Worm (Caenorhabditis elegans) whole organism, L4 larva: ENCODE measurements around the gene his-71.

Experiments
- D1046.2 ChIP-seq: fragments of 200-800 bp; sonication (Bioruptor generic); IDR thresholded peaks from 2 replicates; pipeline ENCODE4 v1.3.6; 2022; ENCODE audit warnings: missing genetic modification characterization, missing compliant biosample characterization
- F10B5.3 ChIP-seq: sonication (generic microtip); optimal IDR thresholded peaks from 2 replicates; lab custom pipeline; 2016; ENCODE audit warnings: mild to moderate bottlenecking, missing genetic modification characterization, missing compliant biosample characterization
- F37D6.2 ChIP-seq: sonication (generic microtip); optimal IDR thresholded peaks from 2 replicates; lab custom pipeline; 2016; ENCODE audit warnings: mild to moderate bottlenecking, missing genetic modification characterization, missing compliant biosample characterization
- R02D3.7 ChIP-seq: fragments of 150-350 bp; sonication (generic microtip); optimal IDR thresholded peaks from 3 replicates; lab custom pipeline; 2014; ENCODE audit warnings: missing biosample characterization, missing genetic modification characterization
- T26A8.4 ChIP-seq: fragments of 200-800 bp; sonication (Bioruptor generic); IDR thresholded peaks from 2 replicates; pipeline ENCODE4 v1.3.6; 2022; ENCODE audit warnings: missing genetic modification characterization, missing compliant biosample characterization
- Y105C5A.15 ChIP-seq: fragments of 200-800 bp; sonication (Bioruptor generic); IDR thresholded peaks from 2 replicates; pipeline ENCODE4 v1.3.6; 2022; ENCODE audit warnings: missing genetic modification characterization, missing compliant biosample characterization
- Y48G9A.11 ChIP-seq: fragments of 200-800 bp; sonication (Bioruptor generic); IDR thresholded peaks from 2 replicates; pipeline ENCODE4 v1.3.6; 2022; ENCODE audit warnings: missing genetic modification reagents, missing genetic modification characterization, missing compliant biosample characterization
- Y75B8A.6 ChIP-seq: fragments of 200-800 bp; sonication (Bioruptor generic); IDR thresholded peaks from 2 replicates; pipeline ENCODE4 v1.3.6; 2022; ENCODE audit warnings: missing genetic modification reagents, missing genetic modification characterization, missing compliant biosample characterization
- aha-1 ChIP-seq: fragments of 150-350 bp; peaks from one replicate; lab custom pipeline; 2014; ENCODE audit warnings: missing biosample characterization, missing genetic modification characterization
- aly-2 ChIP-seq: sonication (generic microtip); optimal IDR thresholded peaks from 2 replicates; lab custom pipeline; 2018; ENCODE audit warnings: missing biosample characterization, missing genetic modification characterization
- arid-1 ChIP-seq: fragments of 200-800 bp; sonication (Bioruptor generic); conservative IDR thresholded peaks from 2 replicates; pipeline ENCODE4 v1.3.6; 2022; ENCODE audit warnings: missing genetic modification reagents, missing genetic modification characterization, missing compliant biosample characterization
- ceh-20 ChIP-seq: fragments of 200-800 bp; sonication (Bioruptor generic); IDR thresholded peaks from 2 replicates; pipeline ENCODE4 v1.3.6; 2022; ENCODE audit warnings: missing genetic modification reagents, missing genetic modification characterization, missing compliant biosample characterization
- ceh-44 ChIP-seq: fragments of 200-800 bp; sonication (Bioruptor generic); IDR thresholded peaks from 2 replicates; pipeline ENCODE4 v1.3.6; 2022; ENCODE audit warnings: missing genetic modification reagents, missing genetic modification characterization, missing compliant biosample characterization
- cey-2 ChIP-seq: sonication (generic microtip); optimal IDR thresholded peaks from 3 replicates; lab custom pipeline; 2017; ENCODE audit warnings: missing genetic modification characterization, mild to moderate bottlenecking, missing compliant biosample characterization, antibody characterized with exemption, borderline replicate concordance; ENCODE audit not compliant: insufficient read depth
- ctbp-1 ChIP-seq: fragments of 200-800 bp; sonication (Bioruptor generic); IDR thresholded peaks from 2 replicates; pipeline ENCODE4 v1.3.6; 2022; ENCODE audit warnings: missing genetic modification reagents, missing genetic modification characterization, missing compliant biosample characterization
- daf-16 ChIP-seq, 3 experiments: sonication (generic microtip); optimal IDR thresholded peaks; 2 replicates each; lab custom pipeline; 2016 to 2017; ENCODE audit warnings: missing genetic modification characterization in 3 of 3, missing genetic modification reagents in 3 of 3, mild to moderate bottlenecking in 2 of 3, missing compliant biosample characterization in 2 of 3, missing biosample characterization in 1 of 3, moderate library complexity in 1 of 3
- dmd-6 ChIP-seq: fragments of 200-800 bp; sonication (Bioruptor generic); IDR thresholded peaks from 2 replicates; pipeline ENCODE4 v1.3.6; 2022; ENCODE audit warnings: missing genetic modification reagents, missing genetic modification characterization, missing compliant biosample characterization
- dmd-8 ChIP-seq: fragments of 200-800 bp; sonication (Bioruptor generic); IDR thresholded peaks from 2 replicates; pipeline ENCODE4 v1.3.6; 2022; ENCODE audit warnings: missing genetic modification characterization, missing compliant biosample characterization
- egl-43 ChIP-seq: fragments of 200-800 bp; sonication (Bioruptor generic); IDR thresholded peaks from 2 replicates; pipeline ENCODE4 v1.3.6; 2022; ENCODE audit warnings: missing genetic modification reagents, missing genetic modification characterization, missing compliant biosample characterization
- hlh-11 ChIP-seq: fragments of 200-800 bp; sonication (Bioruptor generic); optimal IDR thresholded peaks from 2 replicates; lab custom pipeline; 2018; ENCODE audit warnings: mild to moderate bottlenecking, missing genetic modification characterization, missing compliant biosample characterization
- hlh-30 ChIP-seq: sonication (generic microtip); optimal IDR thresholded peaks from 2 replicates; lab custom pipeline; 2017; ENCODE audit warnings: antibody characterized with exemption, mild to moderate bottlenecking, missing genetic modification characterization, missing compliant biosample characterization; ENCODE audit not compliant: insufficient read depth
- hmg-1.1 ChIP-seq: fragments of 200-800 bp; sonication (Bioruptor generic); IDR thresholded peaks from 2 replicates; pipeline ENCODE4 v1.3.6; 2022; ENCODE audit warnings: missing genetic modification reagents, missing genetic modification characterization, missing compliant biosample characterization
- lim-7 ChIP-seq: fragments of 200-800 bp; sonication (Bioruptor generic); IDR thresholded peaks from 2 replicates; pipeline ENCODE4 v1.3.6; 2022; ENCODE audit warnings: missing genetic modification characterization, missing compliant biosample characterization
- lin-38 ChIP-seq: fragments of 200-800 bp; sonication (Bioruptor generic); IDR thresholded peaks from 2 replicates; pipeline ENCODE4 v1.3.6; 2022; ENCODE audit warnings: missing genetic modification reagents, missing genetic modification characterization, missing compliant biosample characterization
- lsy-2 ChIP-seq, 2 experiments: fragments of 150-350 bp in 1 of 2; sonication (generic microtip) in 1 of 2; optimal IDR thresholded peaks; 2 replicates each; lab custom pipeline; 2014 to 2017; ENCODE audit warnings: missing biosample characterization in 2 of 2, missing genetic modification characterization in 2 of 2
- mdl-1 ChIP-seq, 2 experiments: fragments of 150-350 bp in 1 of 2; sonication (generic microtip) in 1 of 2; optimal IDR thresholded peaks; 2 replicates each; lab custom pipeline; 2014 to 2017; ENCODE audit warnings: missing biosample characterization in 2 of 2, missing genetic modification characterization in 2 of 2
- mep-1 ChIP-seq: fragments of 150-350 bp; sonication (generic microtip); optimal IDR thresholded peaks from 3 replicates; lab custom pipeline; 2014; ENCODE audit warnings: missing biosample characterization, missing genetic modification characterization
- mes-2 ChIP-seq: sonication (generic microtip); optimal IDR thresholded peaks from 2 replicates; lab custom pipeline; 2016; ENCODE audit warnings: missing genotype, mild to moderate bottlenecking, missing genetic modification characterization, missing compliant biosample characterization; ENCODE audit not compliant: poor library complexity, severe bottlenecking
- nhr-41 ChIP-seq: fragments of 200-800 bp; sonication (Bioruptor generic); IDR thresholded peaks from 2 replicates; pipeline ENCODE4 v1.3.6; 2022; ENCODE audit warnings: missing genetic modification reagents, missing genetic modification characterization, missing compliant biosample characterization
- nhr-6 ChIP-seq: fragments of 150-350 bp; optimal IDR thresholded peaks from 2 replicates; lab custom pipeline; 2014; ENCODE audit warnings: missing biosample characterization, missing genetic modification characterization
- pha-4 ChIP-seq, 2 experiments: fragments of 150-350 bp in 1 of 2; fragments of 200-800 bp in 1 of 2; sonication (Bioruptor generic) in 1 of 2; IDR thresholded peaks in 1 of 2; optimal IDR thresholded peaks in 1 of 2; 2 replicates each; pipeline versions ENCODE4 v1.3.6 to Lab custom; 2014 to 2022; ENCODE audit warnings: missing genetic modification characterization in 2 of 2, missing genetic modification reagents in 2 of 2, missing biosample characterization in 1 of 2, missing compliant biosample characterization in 1 of 2
- rbr-2 ChIP-seq: sonication (generic microtip); optimal IDR thresholded peaks from 2 replicates; lab custom pipeline; 2016; ENCODE audit warnings: missing genotype, missing genetic modification characterization, missing compliant biosample characterization
- saeg-2 ChIP-seq: fragments of 200-800 bp; sonication (Bioruptor generic); IDR thresholded peaks from 2 replicates; pipeline ENCODE4 v1.3.6; 2022; ENCODE audit warnings: missing genetic modification reagents, missing genetic modification characterization, missing compliant biosample characterization
- set-16 ChIP-seq: fragments of 200-800 bp; sonication (Bioruptor generic); IDR thresholded peaks from 2 replicates; pipeline ENCODE4 v1.3.6; 2022; ENCODE audit warnings: missing genetic modification reagents, missing genetic modification characterization, missing compliant biosample characterization
- snpc-1.2 ChIP-seq: fragments of 200-800 bp; sonication (Bioruptor generic); IDR thresholded peaks from 2 replicates; pipeline ENCODE4 v1.3.6; 2022; ENCODE audit warnings: missing genetic modification reagents, missing genetic modification characterization, missing compliant biosample characterization
- snpc-4 ChIP-seq: fragments of 150-350 bp; optimal IDR thresholded peaks from 2 replicates; lab custom pipeline; 2014; ENCODE audit warnings: missing biosample characterization, missing genetic modification characterization
- tra-1 ChIP-seq: fragments of 200-800 bp; sonication (Bioruptor generic); IDR thresholded peaks from 2 replicates; pipeline ENCODE4 v1.3.6; 2022; ENCODE audit warnings: missing genetic modification reagents, missing genetic modification characterization, missing compliant biosample characterization
- unc-130 ChIP-seq: sonication (generic microtip); optimal IDR thresholded peaks from 2 replicates; lab custom pipeline; 2016; ENCODE audit warnings: missing genetic modification reagents, missing genetic modification characterization, missing compliant biosample characterization
- zag-1 ChIP-seq: fragments of 150-350 bp; optimal IDR thresholded peaks from 2 replicates; lab custom pipeline; 2014; ENCODE audit warnings: missing biosample characterization, missing genetic modification characterization

his-71 gene

DNA sequence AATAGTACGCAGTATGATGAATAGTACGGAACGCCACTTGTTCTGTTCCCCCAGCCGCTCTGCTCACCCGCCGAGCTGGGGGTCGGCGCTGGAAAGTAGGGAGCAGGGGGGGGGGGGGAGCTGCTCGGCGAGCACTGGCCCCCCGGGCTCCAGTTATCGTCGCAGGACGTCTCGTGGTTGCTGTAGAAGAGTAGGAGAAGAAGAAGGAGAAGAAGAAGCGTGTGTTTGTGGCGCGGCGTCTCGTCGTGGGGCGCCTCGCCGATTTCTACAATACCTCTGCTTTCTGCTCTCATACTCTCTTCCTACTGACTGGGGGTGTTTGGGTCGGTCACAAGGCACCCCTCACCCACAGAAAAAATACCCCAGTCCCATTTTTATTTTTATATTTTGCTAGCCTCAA, 35.4 kb upstream of the his-71 start:
- TF ChIP-seq F37D6.2 (tag; lab: Kevin White, UChicago) (peak; percentile 26), unc-130 (GFP tag; lab: Kevin White, UChicago) (no peak), R02D3.7 (tag; lab: Kevin White, UChicago) (no peak), ceh-44 (GFP tag; lab: Robert Waterston, UW) (no peak), nhr-6 (tag; lab: Kevin White, UChicago) (no peak), egl-43 (GFP tag; lab: Robert Waterston, UW) (peak; percentile 88), aha-1 (tag; lab: Kevin White, UChicago) (peak; percentile 52), dmd-8 (GFP tag; lab: Robert Waterston, UW) (0 out of 2 replicates have a peak, but pooled peaks have one; percentile 18), lsy-2 (tag; optimal IDR thresholded peaks at IDR 0.05; lab: Kevin White, UChicago) (peak in 1 of 2 experiments; percentile 54), snpc-4 (tag; lab: Kevin White, UChicago) (no peak), hlh-30 (tag; lab: Kevin White, UChicago) (peak; percentile 86), ceh-20 (GFP tag; lab: Robert Waterston, UW) (peak; percentile 62; the same call in 1 of the 2 replicates), Y75B8A.6 (peak; percentile 23; the same call in 1 of the 2 replicates), Y105C5A.15 (GFP tag; lab: Robert Waterston, UW) (0 out of 2 replicates have a peak, but pooled peaks have one; percentile 31), dmd-6 (GFP tag; lab: Robert Waterston, UW) (no peak), zag-1 (tag; lab: Kevin White, UChicago) (no peak), F10B5.3 (tag; lab: Kevin White, UChicago) (no peak), mep-1 (peak; percentile 69), hmg-1.1 (GFP tag; lab: Robert Waterston, UW) (peak; percentile 77), D1046.2 (GFP tag; lab: Robert Waterston, UW) (peak; percentile 65; the same call in 1 of the 2 replicates), snpc-1.2 (no peak), rbr-2 (tag; lab: Kevin White, UChicago) (peak; percentile 51), mes-2 (tag; lab: Kevin White, UChicago) (peak; percentile 59), saeg-2 (GFP tag; lab: Robert Waterston, UW) (peak; percentile 48; the same call in 1 of the 2 replicates), tra-1 (peak; percentile 33; the same call in 1 of the 2 replicates), lin-38 (0 out of 2 replicates have a peak, but pooled peaks have one; percentile 24), cey-2 (tag; lab: Kevin White, UChicago) (no peak), ctbp-1 (GFP tag; lab: Robert Waterston, UW) (peak; percentile 81), hlh-11 (peak; percentile 47), daf-16 (GFP tag; optimal IDR thresholded peaks at IDR 0.05; lab: Kevin White, UChicago) (no peak), daf-16 (tag; optimal IDR thresholded peaks at IDR 0.05; lab: Kevin White, UChicago) (no peak), lim-7 (no peak), nhr-41 (GFP tag; lab: Robert Waterston, UW) (no peak), T26A8.4 (GFP tag; lab: Robert Waterston, UW) (peak; percentile 50; the same call in 1 of the 2 replicates), set-16 (peak; percentile 100), Y48G9A.11 (GFP tag; lab: Robert Waterston, UW) (peak; percentile 32; the same call in 1 of the 2 replicates), pha-4 (GFP tag; IDR thresholded peaks at IDR 0.05; lab: Robert Waterston, UW) (peak; percentile 91; the same call in 1 of the 2 replicates), pha-4 (tag; optimal IDR thresholded peaks at IDR 0.05; lab: Kevin White, UChicago) (no peak), arid-1 (GFP tag; lab: Robert Waterston, UW) (0 out of 2 replicates have a peak, but pooled peaks have one; percentile 22), aly-2 (tag; lab: Kevin White, UChicago) (no peak), mdl-1 (tag; optimal IDR thresholded peaks at IDR 0.05; lab: Kevin White, UChicago) (peak; percentile 7 to 50)
